Fruit fly (Drosophila melanogaster) Kc167 (cell line): ENCODE results near the gene Set8.

Experiments
- Myc ChIP-seq: fragments of >200 bp; optimal IDR thresholded peaks from 2 replicates; lab custom pipeline; 2017; ENCODE audit warnings: missing external identifiers
- Sin3A ChIP-seq: fragments of >200 bp; optimal IDR thresholded peaks from 2 replicates; lab custom pipeline; 2018; ENCODE audit warnings: missing external identifiers
- h ChIP-seq: fragments of >200 bp; optimal IDR thresholded peaks from 3 replicates; lab custom pipeline; 2018; ENCODE audit warnings: missing external identifiers
- insv ChIP-seq: fragments of >200 bp; optimal IDR thresholded peaks from 3 replicates; lab custom pipeline; 2018; ENCODE audit warnings: missing external identifiers
- psq ChIP-seq: fragments of >200 bp; optimal IDR thresholded peaks from 2 replicates; lab custom pipeline; 2017; ENCODE audit warnings: missing external identifiers
- ttk ChIP-seq: sonication (Bioruptor generic); optimal IDR thresholded peaks from 2 replicates; lab custom pipeline; 2017; ENCODE audit warnings: missing external identifiers

Set8 gene

dm6 chr3R:14327113-14327466 is 11.3 kb downstream of the Set8 start:
- TF ChIP-seq ttk (lab: Kevin White, UChicago) (no peak), h (no peak), Myc (lab: Kevin White, UChicago) (no peak), insv (lab: Kevin White, UChicago) (no peak)

- TF ChIP-seq ttk (lab: Kevin White, UChicago) (no peak), Myc (lab: Kevin White, UChicago) (no peak), h (no peak), Sin3A (lab: Kevin White, UChicago) (no peak), insv (lab: Kevin White, UChicago) (no peak), psq (lab: Kevin White, UChicago) (no peak)
Observed at dm6 chr3R:14327472-14328104, 11.8 kb downstream of the Set8 start, which contains the start of gene spn-B. spn-B (plus strand) TSS chr3R:14328051.

- TF ChIP-seq ttk (lab: Kevin White, UChicago), result no peak
- no peak for TF ChIP-seq h
- no peak for TF ChIP-seq Sin3A (lab: Kevin White, UChicago)
- no peak for TF ChIP-seq psq (lab: Kevin White, UChicago)
- TF ChIP-seq Myc (lab: Kevin White, UChicago), result no peak
- TF ChIP-seq insv (lab: Kevin White, UChicago), result no peak
Observed at dm6 chr3R:14329549-14329948, 13.7 kb downstream of the Set8 start.

dm6 chr3R:14330654-14331053 is 14.8 kb downstream of the Set8 start:
- TF ChIP-seq insv (lab: Kevin White, UChicago) (no peak), Myc (lab: Kevin White, UChicago) (no peak), h (no peak), ttk (lab: Kevin White, UChicago) (no peak), Sin3A (lab: Kevin White, UChicago) (no peak), psq (lab: Kevin White, UChicago) (no peak)

- TF ChIP-seq Myc (lab: Kevin White, UChicago) (no peak), psq (lab: Kevin White, UChicago) (no peak)
Observed at dm6 chr3R:14331474-14331873, 15.6 kb downstream of the Set8 start.

- TF ChIP-seq Sin3A (lab: Kevin White, UChicago) (no peak), h (no peak), insv (lab: Kevin White, UChicago) (no peak), Myc (lab: Kevin White, UChicago) (no peak), psq (lab: Kevin White, UChicago) (no peak), ttk (lab: Kevin White, UChicago) (no peak)
Observed at dm6 chr3R:14332735-14333134, 16.9 kb downstream of the Set8 start.

dm6 chr3R:14335504-14335903 is 19.7 kb downstream of the Set8 start:
- TF ChIP-seq h (no peak), ttk (lab: Kevin White, UChicago) (no peak), insv (lab: Kevin White, UChicago) (no peak), Sin3A (lab: Kevin White, UChicago) (no peak), Myc (lab: Kevin White, UChicago) (no peak), psq (lab: Kevin White, UChicago) (no peak)

- TF ChIP-seq Myc (lab: Kevin White, UChicago), result no peak
- no peak for TF ChIP-seq ttk (lab: Kevin White, UChicago)
- TF ChIP-seq insv (lab: Kevin White, UChicago), result no peak
- no peak for TF ChIP-seq h
- no peak for TF ChIP-seq psq (lab: Kevin White, UChicago)
- no peak for TF ChIP-seq Sin3A (lab: Kevin White, UChicago)
Observed at dm6 chr3R:14344767-14345166, 28.9 kb downstream of the Set8 start.

dm6 chr3R:14346838-14347745 is 31.3 kb downstream of the Set8 start:
- TF ChIP-seq insv (lab: Kevin White, UChicago) (no peak), Myc (lab: Kevin White, UChicago) (no peak), h (no peak), ttk (lab: Kevin White, UChicago) (no peak), psq (lab: Kevin White, UChicago) (no peak), Sin3A (lab: Kevin White, UChicago) (no peak)

- TF ChIP-seq ttk (lab: Kevin White, UChicago) (no peak), psq (lab: Kevin White, UChicago) (no peak), Sin3A (lab: Kevin White, UChicago) (no peak), Myc (lab: Kevin White, UChicago) (no peak), h (no peak), insv (lab: Kevin White, UChicago) (no peak)
Observed at dm6 chr3R:14348480-14348879, 32.6 kb downstream of the Set8 start.

dm6 chr3R:14351418-14351817 is 35.6 kb downstream of the Set8 start:
- TF ChIP-seq insv (lab: Kevin White, UChicago) (no peak), Sin3A (lab: Kevin White, UChicago) (no peak), h (no peak), ttk (lab: Kevin White, UChicago) (no peak), Myc (lab: Kevin White, UChicago) (no peak), psq (lab: Kevin White, UChicago) (no peak)

dm6 chr3R:14353733-14354152 is 37.9 kb downstream of the Set8 start:
- TF ChIP-seq h (no peak), insv (lab: Kevin White, UChicago) (no peak), psq (lab: Kevin White, UChicago) (no peak), Sin3A (lab: Kevin White, UChicago) (no peak), Myc (lab: Kevin White, UChicago) (no peak), ttk (lab: Kevin White, UChicago) (no peak)
